Worm (Caenorhabditis elegans) whole organism, L1 larva: ENCODE measurements around the gene srr-8.

Experiments used
- C04F5.9 ChIP-seq: sonication (generic microtip); optimal IDR thresholded peaks from 2 replicates; lab custom pipeline; 2016; ENCODE audit warnings: missing genetic modification characterization, missing compliant biosample characterization
- Y116A8C.19 ChIP-seq: sonication (generic microtip); optimal IDR thresholded peaks from 2 replicates; lab custom pipeline; 2016; ENCODE audit warnings: missing compliant biosample characterization, missing genetic modification characterization, borderline replicate concordance
- aha-1 ChIP-seq: fragments of 150-350 bp; optimal IDR thresholded peaks from 2 replicates; lab custom pipeline; 2014; ENCODE audit warnings: missing biosample characterization, missing genetic modification characterization
- ama-1 ChIP-seq: fragments of 150-350 bp; optimal IDR thresholded peaks from 2 replicates; lab custom pipeline; 2014
- ceh-63 ChIP-seq: fragments of 200-800 bp; sonication (Bioruptor generic); optimal IDR thresholded peaks from 2 replicates; lab custom pipeline; 2018; ENCODE audit warnings: mild to moderate bottlenecking, missing genetic modification characterization, missing compliant biosample characterization
- ceh-82 ChIP-seq, 3 experiments: fragments of 150-350 bp in 1 of 3; sonication (generic microtip) in 2 of 3; optimal IDR thresholded peaks; 2 replicates each; lab custom pipeline; 2014 to 2017; ENCODE audit warnings: missing biosample characterization in 3 of 3, missing genetic modification characterization in 3 of 3
- ceh-88 ChIP-seq: fragments of 200-800 bp; sonication (Bioruptor generic); IDR thresholded peaks from 2 replicates; pipeline ENCODE4 v1.3.6; 2022; ENCODE audit warnings: missing genetic modification characterization, missing compliant biosample characterization
- ces-1 ChIP-seq: fragments of 150-350 bp; optimal IDR thresholded peaks from 2 replicates; lab custom pipeline; 2014; ENCODE audit warnings: missing biosample characterization, missing genetic modification reagents, missing genetic modification characterization
- dpl-1 ChIP-seq, 3 experiments: fragments of 150-350 bp in 2 of 3; sonication (generic microtip) in 1 of 3; optimal IDR thresholded peaks; 2 replicates each; lab custom pipeline; 2014 to 2017; ENCODE audit warnings: missing biosample characterization in 3 of 3, missing genetic modification characterization in 3 of 3, missing genetic modification reagents in 3 of 3
- dsc-1 ChIP-seq: sonication (generic microtip); optimal IDR thresholded peaks from 2 replicates; lab custom pipeline; 2016; ENCODE audit warnings: mild to moderate bottlenecking, missing genetic modification characterization, missing compliant biosample characterization
- efl-1 ChIP-seq, 4 experiments: fragments of 150-350 bp; optimal IDR thresholded peaks in 3 of 4; peaks in 1 of 4; 1 replicate in 1 of 4; 2 replicates in 3 of 4; lab custom pipeline; 2014; ENCODE audit warnings: missing biosample characterization in 2 of 4, missing genetic modification characterization in 2 of 4, missing genetic modification reagents in 2 of 4
- efl-3 ChIP-seq: fragments of 200-800 bp; sonication (Bioruptor generic); optimal IDR thresholded peaks from 2 replicates; lab custom pipeline; 2018; ENCODE audit warnings: mild to moderate bottlenecking, missing genetic modification characterization, missing compliant biosample characterization
- ets-5 ChIP-seq: fragments of 200-800 bp; sonication (Bioruptor generic); IDR thresholded peaks from 2 replicates; pipeline ENCODE4 v1.3.6; 2022; ENCODE audit warnings: missing genetic modification characterization, missing compliant biosample characterization
- fkh-8 ChIP-seq: sonication (generic microtip); optimal IDR thresholded peaks from 2 replicates; lab custom pipeline; 2016; ENCODE audit warnings: mild to moderate bottlenecking, missing genetic modification characterization, missing compliant biosample characterization
- irx-1 ChIP-seq: sonication (generic microtip); optimal IDR thresholded peaks from 2 replicates; lab custom pipeline; 2016; ENCODE audit warnings: missing genetic modification characterization, missing compliant biosample characterization
- jun-1 ChIP-seq: fragments of 150-350 bp; optimal IDR thresholded peaks from 2 replicates; lab custom pipeline; 2014; ENCODE audit warnings: missing biosample characterization, missing genetic modification reagents, missing genetic modification characterization
- lin-14 ChIP-seq: fragments of 200-800 bp; sonication (Bioruptor generic); optimal IDR thresholded peaks from 2 replicates; lab custom pipeline; 2018; ENCODE audit warnings: mild to moderate bottlenecking, missing genetic modification characterization, moderate library complexity, missing compliant biosample characterization
- lin-39 ChIP-seq: fragments of 150-350 bp; optimal IDR thresholded peaks from 2 replicates; lab custom pipeline; 2014; ENCODE audit warnings: missing biosample characterization, missing genetic modification reagents, missing genetic modification characterization
- mab-9 ChIP-seq: fragments of 200-800 bp; sonication (Bioruptor generic); IDR thresholded peaks from 2 replicates; pipeline ENCODE4 v1.3.6; 2022; ENCODE audit warnings: missing genetic modification reagents, missing genetic modification characterization, missing compliant biosample characterization
- mep-1 ChIP-seq: fragments of 150-350 bp; optimal IDR thresholded peaks from 2 replicates; lab custom pipeline; 2014; ENCODE audit warnings: missing biosample characterization, missing genetic modification characterization
- nhr-11 ChIP-seq: fragments of 150-350 bp; optimal IDR thresholded peaks from 2 replicates; lab custom pipeline; 2014; ENCODE audit warnings: missing biosample characterization, missing genetic modification characterization
- nhr-20 ChIP-seq: sonication (generic microtip); optimal IDR thresholded peaks from 2 replicates; lab custom pipeline; 2016; ENCODE audit warnings: mild to moderate bottlenecking, missing genetic modification characterization, missing compliant biosample characterization
- nhr-28 ChIP-seq: fragments of 150-350 bp; optimal IDR thresholded peaks from 2 replicates; lab custom pipeline; 2014; ENCODE audit warnings: missing biosample characterization, missing genetic modification characterization
- nhr-47 ChIP-seq: sonication (generic microtip); optimal IDR thresholded peaks from 2 replicates; lab custom pipeline; 2016; ENCODE audit warnings: mild to moderate bottlenecking, missing genetic modification characterization, moderate library complexity, missing compliant biosample characterization
- nhr-71 ChIP-seq: sonication (generic microtip); optimal IDR thresholded peaks from 2 replicates; lab custom pipeline; 2016; ENCODE audit warnings: mild to moderate bottlenecking, missing genetic modification characterization, moderate library complexity, missing compliant biosample characterization
- nhr-77 ChIP-seq: fragments of 150-350 bp; optimal IDR thresholded peaks from 2 replicates; lab custom pipeline; 2014; ENCODE audit warnings: missing biosample characterization, missing genetic modification characterization
- pax-3 ChIP-seq: fragments of 200-800 bp; sonication (Bioruptor generic); optimal IDR thresholded peaks from 2 replicates; lab custom pipeline; 2018; ENCODE audit warnings: mild to moderate bottlenecking, missing genetic modification characterization, moderate library complexity, missing compliant biosample characterization
- skn-1 ChIP-seq: fragments of 150-350 bp; optimal IDR thresholded peaks from 2 replicates; lab custom pipeline; 2014; ENCODE audit warnings: missing biosample characterization, missing genetic modification characterization
- snpc-4 ChIP-seq: fragments of 150-350 bp; optimal IDR thresholded peaks from 2 replicates; lab custom pipeline; 2014; ENCODE audit warnings: missing biosample characterization, missing genetic modification characterization
- snu-23 ChIP-seq: sonication (generic microtip); optimal IDR thresholded peaks from 2 replicates; lab custom pipeline; 2016; ENCODE audit warnings: missing genetic modification characterization, missing compliant biosample characterization
- sox-4 ChIP-seq: sonication (generic microtip); optimal IDR thresholded peaks from 2 replicates; lab custom pipeline; 2016; ENCODE audit warnings: missing genetic modification characterization, missing compliant biosample characterization
- sptf-1 ChIP-seq: fragments of 150-350 bp; optimal IDR thresholded peaks from 2 replicates; lab custom pipeline; 2014; ENCODE audit warnings: missing biosample characterization, missing genetic modification characterization
- unc-62 ChIP-seq: fragments of 150-350 bp; optimal IDR thresholded peaks from 2 replicates; lab custom pipeline; 2014; ENCODE audit warnings: missing biosample characterization, missing genetic modification reagents, missing genetic modification characterization
- zag-1 ChIP-seq: fragments of 150-350 bp; optimal IDR thresholded peaks from 2 replicates; lab custom pipeline; 2014; ENCODE audit warnings: missing biosample characterization, missing genetic modification characterization
- ztf-11 ChIP-seq, 2 experiments: sonication (generic microtip); optimal IDR thresholded peaks; 2 replicates each; lab custom pipeline; 2016 to 2017; ENCODE audit warnings: missing genetic modification characterization in 2 of 2, missing biosample characterization in 1 of 2, missing compliant biosample characterization in 1 of 2
- ztf-4 ChIP-seq: fragments of 150-350 bp; optimal IDR thresholded peaks from 2 replicates; lab custom pipeline; 2014; ENCODE audit warnings: missing biosample characterization, missing genetic modification characterization

The srr-8 gene

DNA sequence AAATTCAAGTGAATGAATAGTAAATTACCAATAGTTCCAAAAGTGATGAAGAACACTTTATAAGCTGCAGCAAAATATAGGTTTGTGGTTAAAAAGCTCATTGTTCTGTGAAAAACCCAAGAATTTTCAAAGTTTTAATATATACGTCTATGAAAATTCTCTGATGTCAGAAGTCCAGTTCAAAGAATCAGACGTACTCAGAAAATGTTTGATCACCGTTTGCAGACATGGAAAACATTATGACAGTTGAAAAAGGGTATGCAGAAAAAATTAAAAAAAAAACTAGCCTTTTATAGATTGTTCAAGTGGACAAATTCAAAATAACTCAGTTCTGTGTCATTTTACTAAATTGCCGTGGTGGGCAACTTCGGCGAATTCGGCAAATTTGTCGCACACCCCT is 26.8 kb upstream of the srr-8 start, which contains the start of gene srsx-10:
Gene srsx-10, minus strand, starts transcription at position 101 of the 400 bp plus-strand sequence.
- TF ChIP-seq ceh-82 (tag; optimal IDR thresholded peaks at IDR 0.05; lab: Kevin White, UChicago) (no peak), sox-4 (peak; percentile 29), aha-1 (no peak), jun-1 (tag; lab: Kevin White, UChicago) (no peak), nhr-71 (tag; lab: Kevin White, UChicago) (peak; percentile 22), efl-3 (GFP tag; lab: Kevin White, UChicago) (no peak)

DNA sequence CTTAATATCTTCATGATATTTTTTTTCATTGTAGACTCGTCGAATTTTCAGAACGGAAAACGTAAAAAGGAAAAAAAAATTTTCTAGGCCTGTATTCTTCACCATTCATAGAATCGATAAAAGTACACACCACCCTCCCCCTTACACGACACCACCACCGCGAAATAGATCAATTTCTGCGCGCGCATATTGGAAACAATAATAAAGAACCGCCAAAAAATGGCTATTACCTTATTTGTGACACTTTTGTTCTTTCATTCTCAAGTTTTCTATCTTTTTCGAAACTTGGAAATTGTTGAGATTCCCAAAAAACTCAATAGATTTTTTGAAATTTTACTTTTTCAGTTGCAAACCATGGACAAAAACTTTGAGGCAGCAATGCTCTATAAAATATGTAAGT is 26.3 kb upstream of the srr-8 start, which contains the start of gene F26G5.1:
Gene F26G5.1, plus strand, starts transcription at position 339 of the 400 bp plus-strand sequence.
- TF ChIP-seq aha-1 (no peak), mab-9 (GFP tag; lab: Robert Waterston, UW) (no peak), mep-1 (tag; lab: Kevin White, UChicago) (no peak), snpc-4 (tag; lab: Kevin White, UChicago) (no peak), ztf-4 (no peak), lin-39 (tag; lab: Kevin White, UChicago) (no peak), skn-1 (tag; lab: Kevin White, UChicago) (no peak), unc-62 (GFP tag; lab: Kevin White, UChicago) (no peak), fkh-8 (tag; lab: Kevin White, UChicago) (no peak), sox-4 (no peak), sptf-1 (tag; lab: Kevin White, UChicago) (no peak)
- TF ChIP-seq, all 84 proteins: peak for 0

DNA sequence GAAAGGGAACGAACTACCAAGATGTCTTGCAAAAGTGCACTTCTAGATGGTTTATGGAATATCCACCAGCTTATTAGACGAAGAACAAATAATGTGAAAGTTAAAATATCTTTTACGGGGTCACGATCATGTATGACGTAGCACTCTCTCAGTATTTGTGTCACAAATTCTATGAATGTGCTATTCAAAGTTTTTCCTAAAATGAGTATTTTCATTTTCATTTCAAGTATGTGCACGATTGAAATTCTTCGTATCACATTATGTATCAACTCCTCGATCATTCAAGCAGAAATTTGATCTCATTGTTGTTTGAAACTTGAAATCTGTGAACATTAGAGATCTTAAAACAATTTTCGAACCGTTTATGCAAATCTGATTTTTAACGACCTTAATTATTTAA is 23.9 kb upstream of the srr-8 start:
- no peak for TF ChIP-seq unc-62 (GFP tag; lab: Kevin White, UChicago)
- peak; percentile 7 for TF ChIP-seq nhr-11 (tag; lab: Kevin White, UChicago)
- TF ChIP-seq mab-9 (GFP tag; lab: Robert Waterston, UW) = no peak
- no peak for TF ChIP-seq ces-1 (GFP tag; lab: Kevin White, UChicago)
- TF ChIP-seq dsc-1 (tag; lab: Kevin White, UChicago) = no peak
- TF ChIP-seq fkh-8 (tag; lab: Kevin White, UChicago) = peak; percentile 67
- no peak for TF ChIP-seq dpl-1 (GFP tag; optimal IDR thresholded peaks at IDR 0.05; lab: Kevin White, UChicago)
- peak; percentile 67 for TF ChIP-seq sox-4
- no peak for TF ChIP-seq ama-1 (lab: Kevin White, UChicago)
- TF ChIP-seq ceh-63 (GFP tag; lab: Kevin White, UChicago) = no peak
- TF ChIP-seq ztf-11 (tag; optimal IDR thresholded peaks at IDR 0.05; lab: Kevin White, UChicago) = no peak
- TF ChIP-seq zag-1 (tag; lab: Kevin White, UChicago) = no peak
- TF ChIP-seq snu-23 (GFP tag; lab: Kevin White, UChicago) = no peak
- TF ChIP-seq Y116A8C.19 = no peak
- no peak for TF ChIP-seq efl-3 (GFP tag; lab: Kevin White, UChicago)
- no peak for TF ChIP-seq nhr-20

DNA sequence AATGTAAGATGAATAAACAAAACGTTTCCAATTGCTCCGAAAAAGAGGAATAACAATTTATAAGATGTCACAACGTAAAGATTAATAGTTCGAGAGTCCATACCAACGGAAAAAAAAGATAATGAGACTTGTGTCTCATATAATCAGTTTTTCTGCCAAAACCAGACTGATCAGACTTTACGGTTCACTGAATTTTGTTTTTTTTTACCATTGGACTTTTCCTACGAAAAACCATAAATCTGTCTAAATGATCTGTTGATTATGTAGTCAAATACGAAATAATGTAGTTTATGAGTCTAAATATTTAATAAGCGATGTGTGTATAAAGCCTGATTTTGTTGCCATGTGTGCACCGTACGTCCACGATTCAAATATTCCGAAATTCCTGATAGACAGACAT is 22.4 kb upstream of the srr-8 start, which contains the start of gene srsx-11:
Gene srsx-11, minus strand, starts transcription at position 101 of the 400 bp plus-strand sequence.
- no peak for TF ChIP-seq C04F5.9 (tag; lab: Kevin White, UChicago)
- peak; percentile 5 for TF ChIP-seq fkh-8 (tag; lab: Kevin White, UChicago)
- no peak for TF ChIP-seq ceh-82 (tag; optimal IDR thresholded peaks at IDR 0.05; lab: Kevin White, UChicago)
- no peak for TF ChIP-seq efl-1 (optimal IDR thresholded peaks at IDR 0.05; lab: Kevin White, UChicago)
- peak in 1 of 2 experiments; percentile 83 for TF ChIP-seq efl-1 (GFP tag; optimal IDR thresholded peaks at IDR 0.05 in 1 of 2; lab: Kevin White, UChicago)
- TF ChIP-seq nhr-47 = no peak
- TF ChIP-seq, all 84 proteins: peak for 2

DNA sequence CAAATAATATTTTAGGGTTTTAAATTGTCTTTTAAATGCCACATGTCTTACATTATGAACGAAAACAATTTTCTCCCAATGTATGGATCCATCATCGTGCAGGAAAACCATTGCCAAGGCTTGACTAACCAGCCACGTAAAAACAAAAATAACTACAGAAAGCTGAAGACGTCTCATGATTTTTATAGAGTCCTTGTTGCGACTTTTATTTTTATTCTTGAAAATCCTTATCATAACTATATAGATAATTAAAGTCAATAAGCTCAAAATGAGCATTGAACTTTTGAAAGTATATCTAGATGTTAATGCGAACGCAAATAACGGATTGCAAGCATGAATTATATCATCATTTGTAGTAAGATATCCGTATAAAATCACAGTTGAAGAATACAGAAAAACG is 21.4 kb upstream of the srr-8 start:
- TF ChIP-seq nhr-77 (no peak), fkh-8 (tag; lab: Kevin White, UChicago) (no peak), nhr-28 (tag; lab: Kevin White, UChicago) (no peak), skn-1 (tag; lab: Kevin White, UChicago) (no peak), irx-1 (tag; lab: Kevin White, UChicago) (no peak), efl-1 (optimal IDR thresholded peaks at IDR 0.05; lab: Kevin White, UChicago) (no peak), efl-1 (GFP tag; optimal IDR thresholded peaks at IDR 0.05 in 1 of 2; lab: Kevin White, UChicago) (no peak), ets-5 (GFP tag; lab: Robert Waterston, UW) (no peak), ceh-88 (no peak), lin-14 (GFP tag; lab: Kevin White, UChicago) (no peak), pax-3 (tag; lab: Kevin White, UChicago) (no peak)
